Fruit fly (Drosophila melanogaster) whole organism, embryonic: ENCODE results near the gene eas.
A peak's percentile ranks its signal among the peaks of the same experiment; 100 is the strongest.

Source experiments
- Awh ChIP-seq: fragments of 200-800 bp; sonication (Bioruptor generic); IDR thresholded peaks from 2 replicates; pipeline ENCODE4, ENCODE4 v1.3.6; 2022; ENCODE audit warnings: missing biosample characterization, missing genetic modification characterization
- BEAF-32 ChIP-seq: fragments of 200-800 bp; sonication (Bioruptor generic); optimal IDR thresholded peaks from 3 replicates; lab custom pipeline; 2017; ENCODE audit warnings: missing biosample characterization, missing genetic modification characterization, mild to moderate bottlenecking, moderate library complexity, missing genetic modification reagents
- CG10274 ChIP-seq: fragments of 200-800 bp; sonication (Bioruptor generic); optimal IDR thresholded peaks from 3 replicates; lab custom pipeline; 2017; ENCODE audit warnings: missing biosample characterization, mild to moderate bottlenecking, missing genetic modification characterization
- CG10979 ChIP-seq: fragments of 200-800 bp; sonication (Bioruptor generic); optimal IDR thresholded peaks from 2 replicates; lab custom pipeline; 2018; ENCODE audit warnings: missing biosample characterization, mild to moderate bottlenecking, missing genetic modification characterization, moderate library complexity
- CG11398 ChIP-seq: fragments of 200-800 bp; sonication (Bioruptor generic); optimal IDR thresholded peaks from 2 replicates; lab custom pipeline; 2016; ENCODE audit warnings: missing biosample characterization, missing genetic modification characterization
- CG12236 ChIP-seq: fragments of 200-800 bp; sonication (Bioruptor generic); optimal IDR thresholded peaks from 2 replicates; lab custom pipeline; 2016; ENCODE audit warnings: missing biosample characterization, missing genetic modification characterization
- CG12744 ChIP-seq: fragments of 200-800 bp; sonication (Bioruptor generic); optimal IDR thresholded peaks from 2 replicates; lab custom pipeline; 2016; ENCODE audit warnings: missing biosample characterization, missing genetic modification characterization
- CG14860 ChIP-seq: fragments of 200-800 bp; sonication (Bioruptor generic); IDR thresholded peaks from 3 replicates; pipeline ENCODE4 v1.3.6; 2022; ENCODE audit warnings: missing biosample characterization, missing genetic modification characterization; ENCODE audit not compliant: partially characterized antibody
- CG1603 ChIP-seq: fragments of 200-800 bp; sonication (Bioruptor generic); optimal IDR thresholded peaks from 2 replicates; lab custom pipeline; 2019; ENCODE audit warnings: missing biosample characterization, mild to moderate bottlenecking, missing genetic modification characterization, moderate library complexity
- CG1647 ChIP-seq: fragments of 200-800 bp; sonication (Bioruptor generic); optimal IDR thresholded peaks from 3 replicates; lab custom pipeline; 2016; ENCODE audit warnings: missing biosample characterization, missing genetic modification characterization
- CG17612 ChIP-seq: fragments of 200-800 bp; sonication (Bioruptor generic); IDR thresholded peaks from 2 replicates; pipeline ENCODE4 v1.3.6; 2022; ENCODE audit warnings: missing biosample characterization, missing genetic modification characterization
- CG18764 ChIP-seq: fragments of 200-800 bp; sonication (Bioruptor generic); optimal IDR thresholded peaks from 3 replicates; lab custom pipeline; 2016; ENCODE audit warnings: missing biosample characterization, missing genetic modification characterization
- CG2712 ChIP-seq: fragments of 200-800 bp; optimal IDR thresholded peaks from 3 replicates; lab custom pipeline; 2019; ENCODE audit warnings: missing biosample characterization, mild to moderate bottlenecking, missing genetic modification characterization, moderate library complexity
- CG2889 ChIP-seq: fragments of 200-800 bp; sonication (Bioruptor generic); IDR thresholded peaks from 3 replicates; pipeline ENCODE4 v1.3.6; 2022; ENCODE audit warnings: missing biosample characterization, missing genetic modification characterization
- CG6765 ChIP-seq: fragments of 200-800 bp; sonication (Bioruptor generic); optimal IDR thresholded peaks from 3 replicates; lab custom pipeline; 2017; ENCODE audit warnings: missing biosample characterization, mild to moderate bottlenecking, missing genetic modification characterization
- CG7963 ChIP-seq: fragments of 200-800 bp; sonication (Bioruptor generic); IDR thresholded peaks from 3 replicates; pipeline ENCODE4 v1.3.6; 2022; ENCODE audit warnings: missing biosample characterization, missing genetic modification characterization; ENCODE audit not compliant: partially characterized antibody
- Camta ChIP-seq: fragments of 200-800 bp; sonication (Bioruptor generic); optimal IDR thresholded peaks from 2 replicates; lab custom pipeline; 2016; ENCODE audit warnings: missing biosample characterization, missing genetic modification characterization
- CrebB ChIP-seq: fragments of 200-800 bp; sonication (Bioruptor generic); optimal IDR thresholded peaks from 3 replicates; lab custom pipeline; 2018; ENCODE audit warnings: missing biosample characterization, mild to moderate bottlenecking, missing genetic modification characterization
- Dfd ChIP-seq, 2 experiments: fragments of >200 bp; optimal IDR thresholded peaks; 2 replicates each; lab custom pipeline; 2017; ENCODE audit warnings: missing biosample characterization in 2 of 2, missing genetic modification characterization in 2 of 2
- Lhr ChIP-seq: fragments of 200-800 bp; sonication (Bioruptor generic); optimal IDR thresholded peaks from 3 replicates; lab custom pipeline; 2017; ENCODE audit warnings: mild to moderate bottlenecking, missing biosample characterization, missing genetic modification reagents, missing genetic modification characterization
- MBD-R2 ChIP-seq: fragments of 200-800 bp; sonication (Bioruptor generic); IDR thresholded peaks from 2 replicates; pipeline ENCODE4 v1.3.6; 2022; ENCODE audit warnings: missing biosample characterization, missing genetic modification characterization
- NC2β ChIP-seq: fragments of 200-800 bp; sonication (Bioruptor generic); optimal IDR thresholded peaks from 2 replicates; lab custom pipeline; 2016; ENCODE audit warnings: missing biosample characterization, missing genetic modification characterization
- NK7.1 ChIP-seq: fragments of 200-800 bp; sonication (Bioruptor generic); optimal IDR thresholded peaks from 3 replicates; lab custom pipeline; 2016; ENCODE audit warnings: missing biosample characterization, missing genetic modification characterization
- Nf-YB ChIP-seq: fragments of 200-800 bp; sonication (Bioruptor generic); optimal IDR thresholded peaks from 3 replicates; lab custom pipeline; 2019; ENCODE audit warnings: missing biosample characterization, mild to moderate bottlenecking, missing genetic modification characterization, moderate library complexity
- Nf-YC ChIP-seq: fragments of 200-800 bp; optimal IDR thresholded peaks from 3 replicates; lab custom pipeline; 2019; ENCODE audit warnings: missing biosample characterization, mild to moderate bottlenecking, missing genetic modification characterization, moderate library complexity
- Trl ChIP-seq, 3 experiments: fragments of >200 bp in 2 of 3; fragments of 200-800 bp in 1 of 3; sonication (Bioruptor generic) in 1 of 3; optimal IDR thresholded peaks; 2 replicates in 1 of 3; 3 replicates in 2 of 3; lab custom pipeline; 2016 to 2017; ENCODE audit warnings: missing biosample characterization in 1 of 3, missing genetic modification characterization in 1 of 3
- YL-1 ChIP-seq: fragments of 200-800 bp; sonication (Bioruptor generic); optimal IDR thresholded peaks from 3 replicates; lab custom pipeline; 2017; ENCODE audit warnings: missing biosample characterization, mild to moderate bottlenecking, missing genetic modification characterization
- cg ChIP-seq: fragments of 200-800 bp; sonication (Bioruptor generic); optimal IDR thresholded peaks from 3 replicates; lab custom pipeline; 2019; ENCODE audit warnings: missing biosample characterization, mild to moderate bottlenecking, missing genetic modification characterization, moderate library complexity
- chn ChIP-seq: fragments of 200-800 bp; sonication (Bioruptor generic); optimal IDR thresholded peaks from 2 replicates; lab custom pipeline; 2016; ENCODE audit warnings: missing biosample characterization, missing genetic modification characterization
- crc ChIP-seq: fragments of 200-800 bp; sonication (Bioruptor generic); optimal IDR thresholded peaks from 2 replicates; lab custom pipeline; 2016; ENCODE audit warnings: missing biosample characterization, missing genetic modification characterization
- ftz-f1 ChIP-seq: fragments of 200-800 bp; sonication (Bioruptor generic); optimal IDR thresholded peaks from 2 replicates; lab custom pipeline; 2016; ENCODE audit warnings: missing biosample characterization, missing genetic modification characterization
- grn ChIP-seq: fragments of 200-800 bp; sonication (Bioruptor generic); optimal IDR thresholded peaks from 3 replicates; lab custom pipeline; 2017; ENCODE audit warnings: missing biosample characterization, missing genetic modification characterization
- gsb ChIP-seq: fragments of 200-800 bp; sonication (Bioruptor generic); IDR thresholded peaks from 2 replicates; pipeline ENCODE4 v1.3.6; 2022; ENCODE audit warnings: missing biosample characterization, missing genetic modification characterization
- jigr1 ChIP-seq: fragments of 200-800 bp; sonication (Bioruptor generic); IDR thresholded peaks from 3 replicates; pipeline ENCODE4 v1.3.6; 2022; ENCODE audit warnings: missing biosample characterization, missing genetic modification characterization
- kay ChIP-seq: fragments of 200-800 bp; sonication (Bioruptor generic); optimal IDR thresholded peaks from 2 replicates; lab custom pipeline; 2016; ENCODE audit warnings: missing biosample characterization, missing genetic modification characterization
- maf-S ChIP-seq: fragments of 200-800 bp; sonication (Bioruptor generic); optimal IDR thresholded peaks from 2 replicates; lab custom pipeline; 2016; ENCODE audit warnings: missing biosample characterization, missing genetic modification characterization
- mld ChIP-seq: fragments of 200-800 bp; sonication (Bioruptor generic); IDR thresholded peaks from 3 replicates; pipeline ENCODE4 v1.3.6; 2022; ENCODE audit warnings: missing biosample characterization, missing genetic modification characterization; ENCODE audit not compliant: partially characterized antibody
- nmo ChIP-seq: fragments of 200-800 bp; sonication (Bioruptor generic); optimal IDR thresholded peaks from 2 replicates; lab custom pipeline; 2018; ENCODE audit warnings: missing biosample characterization, mild to moderate bottlenecking, missing genetic modification characterization, moderate library complexity
- pnt ChIP-seq: fragments of 200-800 bp; sonication (Bioruptor generic); optimal IDR thresholded peaks from 3 replicates; lab custom pipeline; 2016; ENCODE audit warnings: missing biosample characterization, missing genetic modification characterization
- prd ChIP-seq, 3 experiments: fragments of >200 bp in 2 of 3; fragments of 200-800 bp in 1 of 3; sonication (Bioruptor generic) in 1 of 3; optimal IDR thresholded peaks in 2 of 3; IDR thresholded peaks in 1 of 3; 2 replicates in 2 of 3; 3 replicates in 1 of 3; pipeline versions ENCODE4 v1.3.6 to Lab custom; 2017 to 2022; ENCODE audit warnings: missing biosample characterization in 1 of 3, missing genetic modification characterization in 1 of 3
- scrt ChIP-seq: fragments of 200-800 bp; sonication (Bioruptor generic); optimal IDR thresholded peaks from 2 replicates; lab custom pipeline; 2018; ENCODE audit warnings: missing biosample characterization, mild to moderate bottlenecking, missing genetic modification characterization, moderate library complexity
- sens ChIP-seq: fragments of 200-800 bp; sonication (Bioruptor generic); peaks from one replicate; lab custom pipeline; 2016; ENCODE audit warnings: missing biosample characterization, missing genetic modification characterization
- sim ChIP-seq: fragments of 200-800 bp; sonication (Bioruptor generic); IDR thresholded peaks from 2 replicates; pipeline ENCODE4 v1.3.6; 2022; ENCODE audit warnings: missing biosample characterization, missing genetic modification characterization
- sisA ChIP-seq: fragments of 200-800 bp; sonication (Bioruptor generic); IDR thresholded peaks from 2 replicates; pipeline ENCODE4 v1.3.6; 2022; ENCODE audit warnings: missing biosample characterization, missing genetic modification characterization
- slbo ChIP-seq: fragments of 200-800 bp; sonication (Bioruptor generic); IDR thresholded peaks from 2 replicates; pipeline ENCODE4 v1.3.6; 2022; ENCODE audit warnings: missing biosample characterization, missing genetic modification characterization
- tna ChIP-seq: fragments of 200-800 bp; sonication (Bioruptor generic); IDR thresholded peaks from 2 replicates; pipeline ENCODE4 v1.3.6; 2022; ENCODE audit warnings: missing biosample characterization, missing genetic modification characterization; ENCODE audit not compliant: partially characterized antibody
- trem ChIP-seq: fragments of 200-800 bp; optimal IDR thresholded peaks from 3 replicates; lab custom pipeline; 2019; ENCODE audit warnings: missing biosample characterization, mild to moderate bottlenecking, missing genetic modification characterization, moderate library complexity
- trh ChIP-seq: fragments of 200-800 bp; sonication (Bioruptor generic); optimal IDR thresholded peaks from 2 replicates; lab custom pipeline; 2016; ENCODE audit warnings: missing biosample characterization, missing genetic modification characterization
- wdn ChIP-seq: fragments of 200-800 bp; sonication (Bioruptor generic); IDR thresholded peaks from 2 replicates; pipeline ENCODE4 v1.3.6; 2022; ENCODE audit warnings: missing biosample characterization, missing genetic modification characterization
- wek ChIP-seq: fragments of 200-800 bp; sonication (Bioruptor generic); optimal IDR thresholded peaks from 3 replicates; lab custom pipeline; 2018; ENCODE audit warnings: missing biosample characterization, mild to moderate bottlenecking, missing genetic modification characterization, moderate library complexity
- zfh2 ChIP-seq: fragments of 200-800 bp; sonication (Bioruptor generic); optimal IDR thresholded peaks from 2 replicates; lab custom pipeline; 2016; ENCODE audit warnings: missing biosample characterization, missing genetic modification characterization

Gene eas

dm6 chrX:16288492-16288964 is 10.4 kb downstream of the eas start, which contains the start of the genes CG32576 and caz (continued):
- no peak for TF ChIP-seq CG18764 (GFP tag; lab: Kevin White, UChicago)
- no peak for TF ChIP-seq CG10274 (GFP tag; lab: Kevin White, UChicago)
- TF ChIP-seq grn (GFP tag; lab: Kevin White, UChicago) = no peak
- TF ChIP-seq CG10979 = peak; percentile 5
- TF ChIP-seq CG1603 (tag; lab: Kevin White, UChicago) = peak; percentile 23
- peak; percentile 60 for TF ChIP-seq trem (tag; lab: Kevin White, UChicago)
- TF ChIP-seq prd (optimal IDR thresholded peaks at IDR 0.05; lab: Kevin White, UChicago) = no peak
- TF ChIP-seq prd (GFP tag; IDR thresholded peaks at IDR 0.05; lab: Robert Waterston, UW) = peak; percentile 42; the same call in 1 of the 3 replicates
- TF ChIP-seq CG2712 (tag; lab: Kevin White, UChicago) = peak; percentile 47
- peak; percentile 12 for TF ChIP-seq zfh2
- TF ChIP-seq mld (GFP tag; lab: Robert Waterston, UW) = no peak
- peak; percentile 54 for TF ChIP-seq cg (GFP tag; lab: Kevin White, UChicago)
- no peak for TF ChIP-seq chn (GFP tag; lab: Kevin White, UChicago)
- no peak for TF ChIP-seq sim (GFP tag; lab: Robert Waterston, UW)
- TF ChIP-seq CG12744 = no peak
- TF ChIP-seq wdn (GFP tag; lab: Robert Waterston, UW) = no peak
- no peak for TF ChIP-seq gsb (GFP tag; lab: Robert Waterston, UW)
- TF ChIP-seq CG2889 (GFP tag; lab: Robert Waterston, UW) = no peak
- no peak for TF ChIP-seq CrebB (tag; lab: Kevin White, UChicago)
- TF ChIP-seq kay (GFP tag; lab: Kevin White, UChicago) = no peak
- no peak for TF ChIP-seq ftz-f1 (GFP tag; lab: Kevin White, UChicago)
- TF ChIP-seq Awh (GFP tag; lab: Robert Waterston, UW) = no peak
- TF ChIP-seq Trl (optimal IDR thresholded peaks at IDR 0.05; lab: Kevin White, UChicago) = no peak
- TF ChIP-seq Trl (GFP tag; optimal IDR thresholded peaks at IDR 0.05; lab: Kevin White, UChicago) = peak; percentile 14
- TF ChIP-seq scrt = no peak
- TF ChIP-seq wek (GFP tag; lab: Kevin White, UChicago) = no peak
- TF ChIP-seq pnt (GFP tag; lab: Kevin White, UChicago) = no peak
- TF ChIP-seq Dfd (GFP tag; optimal IDR thresholded peaks at IDR 0.05; lab: Kevin White, UChicago) = no peak
- peak; percentile 73 for TF ChIP-seq MBD-R2
- TF ChIP-seq trh = no peak
- TF ChIP-seq BEAF-32 (GFP tag; lab: Kevin White, UChicago) = peak; percentile 80
- TF ChIP-seq jigr1 (GFP tag; lab: Robert Waterston, UW) = no peak
- peak; percentile 57 for TF ChIP-seq nmo (GFP tag; lab: Kevin White, UChicago)
- TF ChIP-seq CG6765 = no peak
- no peak for TF ChIP-seq CG1647 (GFP tag; lab: Kevin White, UChicago)
- TF ChIP-seq CG17612 (GFP tag; lab: Robert Waterston, UW) = no peak
- TF ChIP-seq sisA (GFP tag; lab: Robert Waterston, UW) = no peak
- TF ChIP-seq CG7963 (GFP tag; lab: Robert Waterston, UW) = no peak
- TF ChIP-seq sens = peak; percentile 66
- TF ChIP-seq slbo = peak; percentile 24; the same call in 1 of the 2 replicates
- no peak for TF ChIP-seq crc (GFP tag; lab: Kevin White, UChicago)
- no peak for TF ChIP-seq NC2β (GFP tag; lab: Kevin White, UChicago)
- no peak for TF ChIP-seq NK7.1 (GFP tag; lab: Kevin White, UChicago)
- TF ChIP-seq Nf-YB (GFP tag; lab: Kevin White, UChicago) = no peak
- peak; percentile 56 for TF ChIP-seq Nf-YC
- no peak for TF ChIP-seq CG11398 (GFP tag; lab: Kevin White, UChicago)
- no peak for TF ChIP-seq Camta (GFP tag; lab: Kevin White, UChicago)
- no peak; the same call in 2 of the 3 replicates for TF ChIP-seq CG14860 (GFP tag; lab: Robert Waterston, UW)
- TF ChIP-seq CG12236 (GFP tag; lab: Kevin White, UChicago) = no peak
- no peak for TF ChIP-seq tna (GFP tag; lab: Robert Waterston, UW)
- TF ChIP-seq maf-S (GFP tag; lab: Kevin White, UChicago) = no peak
- TF ChIP-seq Lhr (GFP tag; lab: Kevin White, UChicago) = peak; percentile 9
- TF ChIP-seq YL-1 (GFP tag; lab: Kevin White, UChicago) = peak; percentile 84
